Worm (Caenorhabditis elegans) whole organism, L4 larva: ENCODE results near the gene T06A10.2.

ENCODE experiments used
- aly-2 ChIP-seq: sonication (generic microtip); optimal IDR thresholded peaks from 2 replicates; lab custom pipeline; 2018; ENCODE audit warnings: missing biosample characterization, missing genetic modification characterization
- unc-39 ChIP-seq: sonication (generic microtip); optimal IDR thresholded peaks from 2 replicates; lab custom pipeline; 2017; ENCODE audit warnings: missing biosample characterization, missing genetic modification characterization

ce11 chrIV:16867223-16867622 is 28.2 kb upstream of the T06A10.2 start, which contains the start of gene T06A10.107:
- TF ChIP-seq aly-2 (tag; lab: Kevin White, UChicago) (no peak), unc-39 (no peak)
